Worm (Caenorhabditis elegans) whole organism, L4 larva: Measurements from ENCODE around the gene thn-1.

Experiments used
- ZK546.5 ChIP-seq, 2 experiments: sonication (generic microtip); optimal IDR thresholded peaks; 2 replicates each; lab custom pipeline; 2017; ENCODE audit warnings: missing biosample characterization in 2 of 2, missing genetic modification characterization in 2 of 2
- ama-1 ChIP-seq: fragments of 150-350 bp; optimal IDR thresholded peaks from 2 replicates; lab custom pipeline; 2014; ENCODE audit warnings: inconsistent platforms, mixed read lengths
- hmg-1.1 ChIP-seq: fragments of 200-800 bp; sonication (Bioruptor generic); IDR thresholded peaks from 2 replicates; pipeline ENCODE4 v1.3.6; 2022; ENCODE audit warnings: missing genetic modification reagents, missing genetic modification characterization, missing compliant biosample characterization
- zfp-3 ChIP-seq: fragments of 200-800 bp; sonication (Bioruptor generic); conservative IDR thresholded peaks from 2 replicates; pipeline ENCODE4 v1.3.6; 2022; ENCODE audit warnings: missing genetic modification reagents, missing genetic modification characterization, missing compliant biosample characterization

DNA sequence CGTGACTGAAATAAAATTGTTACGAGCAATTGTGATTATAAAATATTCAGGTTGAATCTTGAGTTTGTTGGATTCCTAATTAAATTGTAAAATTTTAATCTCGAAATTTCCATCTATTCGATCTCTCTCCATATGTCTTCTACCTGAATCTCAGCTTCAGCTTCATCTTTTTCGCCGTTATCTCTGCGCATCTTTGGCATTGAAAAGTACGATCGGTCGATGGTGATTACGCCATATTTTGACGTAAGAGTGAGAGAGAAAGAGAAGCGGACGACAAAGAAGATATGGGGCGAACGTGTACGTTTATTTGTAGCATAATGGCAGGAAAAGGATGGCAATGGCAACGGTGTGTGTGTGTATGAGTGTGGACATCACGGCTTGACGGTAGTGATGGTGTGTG, 13.3 kb upstream of the thn-1 start:
- TF ChIP-seq ZK546.5 (tag; optimal IDR thresholded peaks at IDR 0.05; lab: Kevin White, UChicago) = no peak
- no peak for TF ChIP-seq hmg-1.1
- TF ChIP-seq ama-1 (lab: Kevin White, UChicago) = no peak
- TF ChIP-seq zfp-3 (GFP tag; lab: Robert Waterston, UW) = no peak
